Worm (Caenorhabditis elegans) whole organism, L1 larva: ENCODE results near the gene skr-21.

ENCODE experiments used
- efl-1 ChIP-seq, 4 experiments: fragments of 150-350 bp; optimal IDR thresholded peaks in 3 of 4; peaks in 1 of 4; 1 replicate in 1 of 4; 2 replicates in 3 of 4; lab custom pipeline; 2014; ENCODE audit warnings: missing biosample characterization in 2 of 4, missing genetic modification characterization in 2 of 4, missing genetic modification reagents in 2 of 4
- hpl-2 ChIP-seq: fragments of 150-350 bp; optimal IDR thresholded peaks from 2 replicates; lab custom pipeline; 2014; ENCODE audit warnings: missing biosample characterization, missing genetic modification reagents, missing genetic modification characterization

ce11 chrX:13250163-13250562, 23.7 kb upstream of the skr-21 start:
- no peak for TF ChIP-seq hpl-2 (GFP tag; lab: Kevin White, UChicago)
- no peak for TF ChIP-seq efl-1 (optimal IDR thresholded peaks at IDR 0.05; lab: Kevin White, UChicago)
- no peak for TF ChIP-seq efl-1 (GFP tag; optimal IDR thresholded peaks at IDR 0.05 in 1 of 2; lab: Kevin White, UChicago)
